Fruit fly (Drosophila melanogaster): Measurements from ENCODE around the gene Hsp23.

Gene Hsp23

DNA sequence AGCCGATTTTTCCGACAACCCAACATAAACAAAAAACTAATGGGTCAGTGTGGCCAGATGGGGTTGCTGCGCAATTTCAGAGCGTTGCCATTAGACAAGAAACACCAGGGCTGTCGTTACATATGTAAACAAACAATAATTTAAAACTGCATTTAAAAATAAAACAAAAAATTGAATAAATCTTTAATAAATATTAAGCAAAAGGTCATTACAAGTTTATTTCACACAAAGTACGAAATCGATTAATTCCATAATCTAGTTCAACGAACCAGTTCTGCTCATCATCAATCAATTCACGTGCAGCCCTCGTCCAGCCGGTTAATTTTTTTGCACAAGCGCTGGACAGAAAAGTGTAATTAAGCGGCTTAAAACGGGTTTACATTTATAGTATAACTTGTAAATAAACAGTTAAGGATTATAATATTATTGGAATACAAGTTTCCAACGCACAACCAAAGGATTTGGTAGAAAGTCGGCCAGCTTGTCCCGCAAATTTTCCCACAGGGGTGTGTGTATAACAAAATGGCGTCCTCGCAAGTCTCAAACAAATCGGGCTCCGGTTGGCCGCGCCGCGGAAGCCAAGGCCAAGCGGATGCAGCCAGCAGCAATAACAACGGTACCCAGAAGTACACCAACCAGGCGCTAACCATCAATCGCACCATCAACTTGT lies 29.2 kb downstream of the Hsp23 start, which contains the start of the genes CG4022 and Cpsf5 (continued):
- TF ChIP-seq sd (tag; optimal IDR thresholded peaks at IDR 0.05) = peak; percentile 47
- TF ChIP-seq Mad (GFP tag; optimal IDR thresholded peaks at IDR 0.05) = peak; percentile 85
- TF ChIP-seq NFAT (GFP tag; IDR thresholded peaks at IDR 0.05) = peak; percentile 72
- peak; percentile 70 for TF ChIP-seq ssp (GFP tag; IDR thresholded peaks at IDR 0.05)
- peak; percentile 77 for TF ChIP-seq CG2889 (GFP tag; IDR thresholded peaks at IDR 0.05)
- peak; percentile 74 for TF ChIP-seq seq (GFP tag; IDR thresholded peaks at IDR 0.05)
- TF ChIP-seq Opbp (GFP tag; IDR thresholded peaks at IDR 0.05; ENCODE audit: partially characterized antibody) = no peak
- TF ChIP-seq nmo (GFP tag; optimal IDR thresholded peaks at IDR 0.05) = peak; percentile 91
- no peak for TF ChIP-seq ERR (GFP tag; optimal IDR thresholded peaks at IDR 0.05)
- no peak for TF ChIP-seq Kr (GFP tag; optimal IDR thresholded peaks at IDR 0.05)
- TF ChIP-seq maf-S (GFP tag; optimal IDR thresholded peaks at IDR 0.05) = peak; percentile 49
- peak; percentile 75 for TF ChIP-seq Hr3 (GFP tag; optimal IDR thresholded peaks at IDR 0.05)
- peak; percentile 26; the same call in 1 of the 3 replicates for TF ChIP-seq CG2199 (GFP tag; IDR thresholded peaks at IDR 0.05)
- TF ChIP-seq h (optimal IDR thresholded peaks at IDR 0.05) = no peak
- TF ChIP-seq CG33557 (GFP tag; optimal IDR thresholded peaks at IDR 0.05) = peak; percentile 86
- TF ChIP-seq CG4424 (GFP tag; optimal IDR thresholded peaks at IDR 0.05) = peak; percentile 86
- TF ChIP-seq Six4 (GFP tag; optimal IDR thresholded peaks at IDR 0.05) = peak; percentile 69
- peak; percentile 91 for TF ChIP-seq CG17829 (tag; optimal IDR thresholded peaks at IDR 0.05)
- TF ChIP-seq chm (GFP tag; IDR thresholded peaks at IDR 0.05) = peak; percentile 50; the same call in 1 of the 2 replicates
- TF ChIP-seq pfk (GFP tag; optimal IDR thresholded peaks at IDR 0.05) = no peak
- peak; percentile 84 for TF ChIP-seq CG9727 (GFP tag; optimal IDR thresholded peaks at IDR 0.05)
- TF ChIP-seq CG2120 (GFP tag; optimal IDR thresholded peaks at IDR 0.05) = peak; percentile 89
- peak; percentile 60 for TF ChIP-seq CG13624 (GFP tag; optimal IDR thresholded peaks at IDR 0.05)
- TF ChIP-seq fd64A (GFP tag; optimal IDR thresholded peaks at IDR 0.05) = no peak
- 0 out of 2 replicates have a peak, but pooled peaks have one; percentile 29 for TF ChIP-seq sens-2 (GFP tag; IDR thresholded peaks at IDR 0.05)
- peak; percentile 71 for TF ChIP-seq gfzf (GFP tag; optimal IDR thresholded peaks at IDR 0.05)
- TF ChIP-seq CG12391 (tag; optimal IDR thresholded peaks at IDR 0.05) = peak; percentile 95
- peak; percentile 88 for TF ChIP-seq YL-1 (GFP tag; optimal IDR thresholded peaks at IDR 0.05)
- TF ChIP-seq CG16863 (GFP tag; optimal IDR thresholded peaks at IDR 0.05) = peak; percentile 45
- no peak for TF ChIP-seq Jarid2 (GFP tag; optimal IDR thresholded peaks at IDR 0.05)
- TF ChIP-seq CG9797 (GFP tag; optimal IDR thresholded peaks at IDR 0.05) = peak; percentile 89
- peak; percentile 88 for TF ChIP-seq lab (GFP tag; optimal IDR thresholded peaks at IDR 0.05)
- peak; percentile 79 for TF ChIP-seq E2f1 (GFP tag; IDR thresholded peaks at IDR 0.05)
- TF ChIP-seq CG17186 (GFP tag; optimal IDR thresholded peaks at IDR 0.05) = peak; percentile 90
- TF ChIP-seq lbe (GFP tag; optimal IDR thresholded peaks at IDR 0.05) = peak; percentile 66
- TF ChIP-seq CG4730 (GFP tag; IDR thresholded peaks at IDR 0.05) = peak; percentile 62
- peak; percentile 80 for TF ChIP-seq CG34422 (GFP tag; IDR thresholded peaks at IDR 0.05)
- TF ChIP-seq CG9215 (GFP tag; IDR thresholded peaks at IDR 0.05) = peak; percentile 82
- no peak for TF ChIP-seq TFAM (GFP tag; optimal IDR thresholded peaks at IDR 0.05)
- peak; percentile 27 for TF ChIP-seq emc (GFP tag; optimal IDR thresholded peaks at IDR 0.05)
- peak; percentile 61; the same call in 1 of the 2 replicates for TF ChIP-seq Adf1 (GFP tag; IDR thresholded peaks at IDR 0.05)
- peak; percentile 62 for TF ChIP-seq CG12744 (GFP tag; optimal IDR thresholded peaks at IDR 0.05)
- TF ChIP-seq CG7987 (GFP tag; optimal IDR thresholded peaks at IDR 0.05) = no peak
- no peak for TF ChIP-seq lov (optimal IDR thresholded peaks at IDR 0.05)
- TF ChIP-seq lov (GFP tag; IDR thresholded peaks at IDR 0.05) = peak; percentile 71; the same call in 2 of the 3 replicates
- peak; percentile 61 for TF ChIP-seq CG11696 (GFP tag; IDR thresholded peaks at IDR 0.05)
- peak; percentile 74 for TF ChIP-seq CG17359 (tag; optimal IDR thresholded peaks at IDR 0.05)
- peak; percentile 55 for TF ChIP-seq Hand (GFP tag; optimal IDR thresholded peaks at IDR 0.05)
- peak; percentile 78 for TF ChIP-seq Fer3 (tag; optimal IDR thresholded peaks at IDR 0.05)
- no peak for TF ChIP-seq CG10274 (GFP tag; optimal IDR thresholded peaks at IDR 0.05)

Measured in whole organism, embryonic.